Fruit fly (Drosophila melanogaster) whole organism, embryonic: ENCODE results near the gene lobo.

Experiments
- Asciz ChIP-seq: fragments of 200-800 bp; sonication (Bioruptor generic); optimal IDR thresholded peaks from 2 replicates; lab custom pipeline; 2017; ENCODE audit warnings: missing biosample characterization, mild to moderate bottlenecking, missing genetic modification characterization, missing genetic modification reagents
- C15 ChIP-seq: fragments of 200-800 bp; sonication (Bioruptor generic); IDR thresholded peaks from 3 replicates; pipeline ENCODE4 v1.3.6; 2022; ENCODE audit warnings: missing biosample characterization, missing genetic modification characterization
- CG10462 ChIP-seq: fragments of 200-800 bp; sonication (Bioruptor generic); optimal IDR thresholded peaks from 2 replicates; lab custom pipeline; 2016; ENCODE audit warnings: missing biosample characterization, missing genetic modification characterization
- CG11247 ChIP-seq: fragments of 200-800 bp; sonication (Bioruptor generic); IDR thresholded peaks from 2 replicates; pipeline ENCODE4 v1.3.6; 2022; ENCODE audit warnings: missing biosample characterization, missing genetic modification characterization
- CG12391 ChIP-seq: fragments of 200-800 bp; sonication (Bioruptor generic); optimal IDR thresholded peaks from 3 replicates; lab custom pipeline; 2018; ENCODE audit warnings: missing biosample characterization, mild to moderate bottlenecking, missing genetic modification characterization, moderate library complexity
- CG12659 ChIP-seq: fragments of 200-800 bp; sonication (Bioruptor generic); optimal IDR thresholded peaks from 3 replicates; lab custom pipeline; 2017; ENCODE audit warnings: mild to moderate bottlenecking, missing biosample characterization, missing genetic modification reagents, missing genetic modification characterization
- CG14441 ChIP-seq: fragments of 200-800 bp; sonication (Bioruptor generic); IDR thresholded peaks from 2 replicates; pipeline ENCODE4 v1.3.6; 2022; ENCODE audit warnings: missing biosample characterization, missing genetic modification characterization
- CG15479 ChIP-seq: fragments of 200-800 bp; sonication (Bioruptor generic); optimal IDR thresholded peaks from 3 replicates; lab custom pipeline; 2019; ENCODE audit warnings: missing biosample characterization, mild to moderate bottlenecking, missing genetic modification characterization, moderate library complexity
- CG1647 ChIP-seq: fragments of 200-800 bp; sonication (Bioruptor generic); optimal IDR thresholded peaks from 3 replicates; lab custom pipeline; 2016; ENCODE audit warnings: missing biosample characterization, missing genetic modification characterization
- CG16863 ChIP-seq: fragments of 200-800 bp; sonication (Bioruptor generic); optimal IDR thresholded peaks from 3 replicates; lab custom pipeline; 2016; ENCODE audit warnings: missing biosample characterization, missing genetic modification characterization
- CG2678 ChIP-seq: fragments of 200-800 bp; sonication (Bioruptor generic); optimal IDR thresholded peaks from 3 replicates; lab custom pipeline; 2019; ENCODE audit warnings: missing biosample characterization, mild to moderate bottlenecking, missing genetic modification characterization, moderate library complexity
- CG31365 ChIP-seq: fragments of 200-800 bp; sonication (Bioruptor generic); optimal IDR thresholded peaks from 2 replicates; lab custom pipeline; 2018; ENCODE audit warnings: missing biosample characterization, mild to moderate bottlenecking, missing genetic modification characterization
- CG31388 ChIP-seq: fragments of 200-800 bp; sonication (Bioruptor generic); optimal IDR thresholded peaks from 2 replicates; lab custom pipeline; 2016; ENCODE audit warnings: missing biosample characterization, missing genetic modification characterization
- CG33557 ChIP-seq: fragments of 200-800 bp; sonication (Bioruptor generic); optimal IDR thresholded peaks from 2 replicates; lab custom pipeline; 2019; ENCODE audit warnings: missing biosample characterization, mild to moderate bottlenecking, missing genetic modification characterization, moderate library complexity
- CG4730 ChIP-seq: fragments of 200-800 bp; sonication (Bioruptor generic); IDR thresholded peaks from 2 replicates; pipeline ENCODE4 v1.3.6; 2022; ENCODE audit warnings: missing biosample characterization, missing genetic modification characterization
- CG5245 ChIP-seq: fragments of 200-800 bp; sonication (Bioruptor generic); optimal IDR thresholded peaks from 3 replicates; lab custom pipeline; 2016; ENCODE audit warnings: missing biosample characterization, missing genetic modification characterization
- CG6654 ChIP-seq: fragments of 200-800 bp; sonication (Bioruptor generic); optimal IDR thresholded peaks from 2 replicates; lab custom pipeline; 2017; ENCODE audit warnings: missing biosample characterization, mild to moderate bottlenecking, missing genetic modification characterization
- CG7786 ChIP-seq: fragments of 200-800 bp; sonication (Bioruptor generic); optimal IDR thresholded peaks from 2 replicates; lab custom pipeline; 2016; ENCODE audit warnings: missing biosample characterization, missing genetic modification characterization
- CG9876 ChIP-seq: fragments of 200-800 bp; sonication (Bioruptor generic); optimal IDR thresholded peaks from 2 replicates; lab custom pipeline; 2016; ENCODE audit warnings: missing biosample characterization, missing genetic modification characterization
- Doc2 ChIP-seq: fragments of 200-800 bp; sonication (Bioruptor generic); IDR thresholded peaks from 2 replicates; pipeline ENCODE4 v1.3.6; 2022; ENCODE audit warnings: missing biosample characterization, missing genetic modification characterization
- Ets65A ChIP-seq: fragments of 200-800 bp; sonication (Bioruptor generic); peaks from one replicate; lab custom pipeline; 2016; ENCODE audit warnings: missing biosample characterization, missing genetic modification characterization
- Fer2 ChIP-seq: fragments of 200-800 bp; sonication (Bioruptor generic); optimal IDR thresholded peaks from 2 replicates; lab custom pipeline; 2018; ENCODE audit warnings: missing biosample characterization, mild to moderate bottlenecking, missing genetic modification characterization, moderate library complexity
- GATAe ChIP-seq: fragments of 200-800 bp; sonication (Bioruptor generic); conservative IDR thresholded peaks from 2 replicates; pipeline ENCODE4 v1.3.6; 2022; ENCODE audit warnings: missing biosample characterization, missing genetic modification characterization
- HLH3B ChIP-seq: fragments of 200-800 bp; sonication (Bioruptor generic); IDR thresholded peaks from 2 replicates; pipeline ENCODE4 v1.3.6; 2022; ENCODE audit warnings: missing biosample characterization, missing genetic modification characterization
- HmgZ ChIP-seq: fragments of 200-800 bp; sonication (Bioruptor generic); optimal IDR thresholded peaks from 2 replicates; lab custom pipeline; 2018; ENCODE audit warnings: missing biosample characterization, mild to moderate bottlenecking, missing genetic modification characterization
- Lim3 ChIP-seq: fragments of 200-800 bp; sonication (Bioruptor generic); IDR thresholded peaks from 2 replicates; pipeline ENCODE4 v1.3.6; 2022; ENCODE audit warnings: missing biosample characterization, missing genetic modification characterization
- Scr ChIP-seq: fragments of 200-800 bp; sonication (Bioruptor generic); IDR thresholded peaks from 2 replicates; pipeline ENCODE4 v1.3.6; 2022; ENCODE audit warnings: missing biosample characterization, missing genetic modification characterization; ENCODE audit not compliant: partially characterized antibody
- ash1 ChIP-seq: fragments of 200-800 bp; sonication (Bioruptor generic); optimal IDR thresholded peaks from 2 replicates; lab custom pipeline; 2018; ENCODE audit warnings: missing biosample characterization, mild to moderate bottlenecking, missing genetic modification characterization
- caup ChIP-seq: fragments of 200-800 bp; sonication (Bioruptor generic); optimal IDR thresholded peaks from 3 replicates; lab custom pipeline; 2017; ENCODE audit warnings: missing biosample characterization, mild to moderate bottlenecking, missing genetic modification characterization, moderate library complexity; ENCODE audit not compliant: severe bottlenecking
- dimm ChIP-seq: fragments of 200-800 bp; sonication (Bioruptor generic); IDR thresholded peaks from 2 replicates; pipeline ENCODE4 v1.3.6; 2022; ENCODE audit warnings: missing biosample characterization, missing genetic modification characterization
- dysf ChIP-seq: fragments of 200-800 bp; sonication (Bioruptor generic); IDR thresholded peaks from 3 replicates; pipeline ENCODE4 v1.3.6; 2022; ENCODE audit warnings: missing biosample characterization, missing genetic modification characterization
- ems ChIP-seq: fragments of 200-800 bp; sonication (Bioruptor generic); optimal IDR thresholded peaks from 3 replicates; lab custom pipeline; 2016; ENCODE audit warnings: missing biosample characterization, missing genetic modification characterization
- ftz-f1 ChIP-seq: fragments of 200-800 bp; sonication (Bioruptor generic); optimal IDR thresholded peaks from 2 replicates; lab custom pipeline; 2016; ENCODE audit warnings: missing biosample characterization, missing genetic modification characterization
- gsb ChIP-seq: fragments of 200-800 bp; sonication (Bioruptor generic); IDR thresholded peaks from 2 replicates; pipeline ENCODE4 v1.3.6; 2022; ENCODE audit warnings: missing biosample characterization, missing genetic modification characterization
- gsb-n ChIP-seq: fragments of 200-800 bp; sonication (Bioruptor generic); optimal IDR thresholded peaks from 3 replicates; lab custom pipeline; 2018; ENCODE audit warnings: missing biosample characterization, mild to moderate bottlenecking, missing genetic modification characterization
- hkb ChIP-seq, 2 experiments: fragments of 200-800 bp in 1 of 2; fragments of >200 bp in 1 of 2; sonication (Bioruptor generic) in 1 of 2; IDR thresholded peaks in 1 of 2; optimal IDR thresholded peaks in 1 of 2; 2 replicates each; pipeline versions ENCODE4 v1.3.6 to Lab custom; 2017 to 2022; ENCODE audit warnings: missing biosample characterization in 1 of 2, missing genetic modification characterization in 1 of 2
- ind ChIP-seq: fragments of 200-800 bp; sonication (Bioruptor generic); optimal IDR thresholded peaks from 3 replicates; lab custom pipeline; 2016; ENCODE audit warnings: missing biosample characterization, missing genetic modification characterization
- lab ChIP-seq: fragments of 200-800 bp; sonication (Bioruptor generic); optimal IDR thresholded peaks from 3 replicates; lab custom pipeline; 2017; ENCODE audit warnings: missing biosample characterization, missing genetic modification characterization, mild to moderate bottlenecking, moderate library complexity, missing genetic modification reagents
- nerfin-2 ChIP-seq: fragments of 200-800 bp; sonication (Bioruptor generic); IDR thresholded peaks from 2 replicates; pipeline ENCODE4 v1.3.6; 2022; ENCODE audit warnings: missing biosample characterization, missing genetic modification characterization; ENCODE audit not compliant: partially characterized antibody
- rib ChIP-seq: fragments of 200-800 bp; sonication (Bioruptor generic); IDR thresholded peaks from 2 replicates; pipeline ENCODE4 v1.3.6; 2022; ENCODE audit warnings: missing biosample characterization, missing genetic modification characterization
- ro ChIP-seq: fragments of 200-800 bp; sonication (Bioruptor generic); IDR thresholded peaks from 2 replicates; pipeline ENCODE4 v1.3.6; 2022; ENCODE audit warnings: missing biosample characterization, missing genetic modification characterization
- salm ChIP-seq: fragments of 200-800 bp; sonication (Bioruptor generic); optimal IDR thresholded peaks from 2 replicates; lab custom pipeline; 2018; ENCODE audit warnings: missing biosample characterization, mild to moderate bottlenecking, missing genetic modification characterization
- sima ChIP-seq: fragments of 200-800 bp; sonication (Bioruptor generic); optimal IDR thresholded peaks from 2 replicates; lab custom pipeline; 2016; ENCODE audit warnings: missing biosample characterization, missing genetic modification characterization
- vnd ChIP-seq: fragments of 200-800 bp; sonication (Bioruptor generic); IDR thresholded peaks from 3 replicates; pipeline ENCODE4 v1.3.6; 2022; ENCODE audit warnings: missing biosample characterization, missing genetic modification characterization; ENCODE audit not compliant: partially characterized antibody
- vvl ChIP-seq: fragments of 200-800 bp; sonication (Bioruptor generic); IDR thresholded peaks from 2 replicates; pipeline ENCODE4 v1.3.6; 2022; ENCODE audit warnings: missing biosample characterization, missing genetic modification characterization
- zen ChIP-seq: fragments of 200-800 bp; sonication (Bioruptor generic); optimal IDR thresholded peaks from 3 replicates; lab custom pipeline; 2018; ENCODE audit warnings: missing biosample characterization, mild to moderate bottlenecking, missing genetic modification characterization, moderate library complexity
- zen2 ChIP-seq: fragments of 200-800 bp; sonication (Bioruptor generic); IDR thresholded peaks from 3 replicates; pipeline ENCODE4 v1.3.6; 2022; ENCODE audit warnings: missing biosample characterization, missing genetic modification characterization; ENCODE audit not compliant: partially characterized antibody

The lobo gene

dm6 chr3R:25193726-25194204 is at the start of gene lobo (continued):
- TF ChIP-seq Asciz (GFP tag; lab: Kevin White, UChicago), result no peak
- no peak for TF ChIP-seq HLH3B (GFP tag; lab: Robert Waterston, UW)
- TF ChIP-seq Fer2, result peak; percentile 20
- TF ChIP-seq Lim3, result no peak
- peak; percentile 53; the same call in 1 of the 2 replicates for TF ChIP-seq dimm (GFP tag; lab: Robert Waterston, UW)
- no peak for TF ChIP-seq hkb (optimal IDR thresholded peaks at IDR 0.05; lab: Kevin White, UChicago)
- TF ChIP-seq hkb (GFP tag; IDR thresholded peaks at IDR 0.05; lab: Robert Waterston, UW), result peak; percentile 19; the same call in 1 of the 2 replicates
- peak; percentile 10 for TF ChIP-seq ftz-f1 (GFP tag; lab: Kevin White, UChicago)
- peak; percentile 37; the same call in 2 of the 3 replicates for TF ChIP-seq dysf (GFP tag; lab: Robert Waterston, UW)
- TF ChIP-seq CG2678 (tag; lab: Kevin White, UChicago), result no peak
- TF ChIP-seq CG14441, result peak; percentile 45
- peak; percentile 62; the same call in 1 of the 2 replicates for TF ChIP-seq CG4730 (GFP tag; lab: Robert Waterston, UW)
- no peak for TF ChIP-seq CG31388 (GFP tag; lab: Kevin White, UChicago)
- peak; percentile 64 for TF ChIP-seq CG9876 (GFP tag; lab: Kevin White, UChicago)
- no peak for TF ChIP-seq Doc2 (GFP tag; lab: Robert Waterston, UW)
- TF ChIP-seq C15 (GFP tag; lab: Robert Waterston, UW), result no peak
- TF ChIP-seq gsb-n (tag; lab: Kevin White, UChicago), result peak; percentile 28
- TF ChIP-seq CG16863 (GFP tag; lab: Kevin White, UChicago), result peak; percentile 0
- TF ChIP-seq CG10462 (GFP tag; lab: Kevin White, UChicago), result peak; percentile 6
- TF ChIP-seq CG7786 (GFP tag; lab: Kevin White, UChicago), result peak; percentile 37
- no peak for TF ChIP-seq rib (GFP tag; lab: Robert Waterston, UW)
- no peak for TF ChIP-seq zen2 (GFP tag; lab: Robert Waterston, UW)
- TF ChIP-seq HmgZ (tag; lab: Kevin White, UChicago), result peak; percentile 80
- peak; percentile 34; the same call in 1 of the 2 replicates for TF ChIP-seq vvl (GFP tag; lab: Robert Waterston, UW)
- TF ChIP-seq CG31365 (tag; lab: Kevin White, UChicago), result peak; percentile 98
- TF ChIP-seq Scr, result no peak
- TF ChIP-seq ind (GFP tag; lab: Kevin White, UChicago), result peak; percentile 13
- no peak for TF ChIP-seq vnd (GFP tag; lab: Robert Waterston, UW)
- TF ChIP-seq gsb (GFP tag; lab: Robert Waterston, UW), result no peak
- TF ChIP-seq caup (GFP tag; lab: Kevin White, UChicago), result peak; percentile 66
- peak; percentile 73 for TF ChIP-seq CG12659 (GFP tag; lab: Kevin White, UChicago)

- TF ChIP-seq zen (tag; lab: Kevin White, UChicago) (no peak), CG16863 (GFP tag; lab: Kevin White, UChicago) (no peak), CG6654 (GFP tag; lab: Kevin White, UChicago) (no peak), salm (tag; lab: Kevin White, UChicago) (no peak), CG10462 (GFP tag; lab: Kevin White, UChicago) (no peak), CG12391 (no peak), ro (GFP tag; lab: Robert Waterston, UW) (no peak)
These were observed 48.0 kb upstream of the lobo start, which contains the start of gene CG11854 for dm6 chr3R:25241507-25242070. Gene CG11854, plus strand, starts transcription at chr3R:25242020.

dm6 chr3R:25239880-25240279 is 46.3 kb upstream of the lobo start, which contains the start of gene to:
Gene to, plus strand, starts transcription at chr3R:25240180.
- TF ChIP-seq CG11247 (GFP tag; lab: Robert Waterston, UW) (no peak), GATAe (GFP tag; lab: Robert Waterston, UW) (no peak), CG1647 (GFP tag; lab: Kevin White, UChicago) (no peak), ash1 (GFP tag; lab: Kevin White, UChicago) (no peak), lab (GFP tag; lab: Kevin White, UChicago) (no peak), C15 (GFP tag; lab: Robert Waterston, UW) (no peak), nerfin-2 (no peak), CG15479 (no peak), dysf (GFP tag; lab: Robert Waterston, UW) (no peak), CG12659 (GFP tag; lab: Kevin White, UChicago) (no peak), ems (GFP tag; lab: Kevin White, UChicago) (no peak), sima (GFP tag; lab: Kevin White, UChicago) (no peak), ftz-f1 (GFP tag; lab: Kevin White, UChicago) (no peak), CG5245 (GFP tag; lab: Kevin White, UChicago) (no peak), Ets65A (GFP tag; lab: Kevin White, UChicago) (no peak), CG33557 (GFP tag; lab: Kevin White, UChicago) (no peak)
